Worm (Caenorhabditis elegans) whole organism, L4/young adult: Measurements from ENCODE around the gene Y41C4A.7.

Experiments used
- W03F9.2 ChIP-seq: fragments of 150-350 bp; optimal IDR thresholded peaks from 2 replicates; lab custom pipeline; 2014; ENCODE audit warnings: missing biosample characterization, missing genetic modification characterization
- dao-5 ChIP-seq: sonication (generic microtip); optimal IDR thresholded peaks from 2 replicates; lab custom pipeline; 2016; ENCODE audit warnings: missing genotype, missing genetic modification characterization, moderate library complexity, missing compliant biosample characterization
- him-1 ChIP-seq: sonication (generic microtip); optimal IDR thresholded peaks from 2 replicates; lab custom pipeline; 2016; ENCODE audit warnings: missing genotype, missing genetic modification reagents, missing genetic modification characterization, missing compliant biosample characterization

- TF ChIP-seq dao-5 (no peak), W03F9.2 (tag; lab: Kevin White, UChicago) (no peak), him-1 (tag; lab: Kevin White, UChicago) (no peak)
Measured at ce11 chrIII:11689887-11690286, 8.8 kb upstream of the Y41C4A.7 start.
